Worm (Caenorhabditis elegans) whole organism, L4/young adult: Measurements from ENCODE around the gene bus-17.

Experiments used
- W03F9.2 ChIP-seq: fragments of 150-350 bp; optimal IDR thresholded peaks from 2 replicates; lab custom pipeline; 2014; ENCODE audit warnings: missing biosample characterization, missing genetic modification characterization
- him-1 ChIP-seq: sonication (generic microtip); optimal IDR thresholded peaks from 2 replicates; lab custom pipeline; 2016; ENCODE audit warnings: missing genotype, missing genetic modification reagents, missing genetic modification characterization, missing compliant biosample characterization

DNA sequence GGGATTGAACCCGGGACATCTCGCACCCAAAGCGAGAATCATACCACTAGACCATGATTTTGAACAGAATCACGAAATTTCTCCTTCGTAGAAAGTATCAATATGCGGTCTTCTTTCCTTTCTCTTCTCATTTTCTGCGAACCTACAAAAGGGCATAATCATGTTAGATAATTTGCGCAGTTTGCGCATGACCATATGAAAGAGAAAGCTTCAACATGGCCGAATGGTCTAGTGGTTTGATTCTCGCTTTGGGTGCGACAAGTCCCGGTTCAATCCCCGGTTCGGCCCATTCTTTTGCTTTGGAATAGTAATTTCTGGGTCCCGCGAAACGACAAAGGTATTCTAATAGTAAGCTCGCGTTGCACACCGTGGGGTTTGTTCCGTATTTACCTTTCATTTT, 18.3 kb downstream of the bus-17 start:
- no peak for TF ChIP-seq him-1 (tag; lab: Kevin White, UChicago)
- no peak for TF ChIP-seq W03F9.2 (tag; lab: Kevin White, UChicago)
